Fruit fly (Drosophila melanogaster) whole organism, embryonic: ENCODE measurements around the gene CG32845.

Experiments used
- CG10462 ChIP-seq: fragments of 200-800 bp; sonication (Bioruptor generic); optimal IDR thresholded peaks from 2 replicates; lab custom pipeline; 2016; ENCODE audit warnings: missing biosample characterization, missing genetic modification characterization
- CG12391 ChIP-seq: fragments of 200-800 bp; sonication (Bioruptor generic); optimal IDR thresholded peaks from 3 replicates; lab custom pipeline; 2018; ENCODE audit warnings: missing biosample characterization, mild to moderate bottlenecking, missing genetic modification characterization, moderate library complexity
- CG2875 ChIP-seq: fragments of 200-800 bp; sonication (Bioruptor generic); optimal IDR thresholded peaks from 2 replicates; lab custom pipeline; 2017; ENCODE audit warnings: missing biosample characterization, mild to moderate bottlenecking, missing genetic modification characterization, missing genetic modification reagents
- CG5953 ChIP-seq: fragments of 200-800 bp; sonication (Bioruptor generic); IDR thresholded peaks from 2 replicates; pipeline ENCODE4 v1.3.6; 2022; ENCODE audit warnings: missing biosample characterization, missing genetic modification characterization
- CG6813 ChIP-seq: fragments of 200-800 bp; sonication (Bioruptor generic); optimal IDR thresholded peaks from 2 replicates; lab custom pipeline; 2017; ENCODE audit warnings: missing biosample characterization, missing genetic modification characterization, mild to moderate bottlenecking, moderate library complexity, missing genetic modification reagents
- MESR4 ChIP-seq: fragments of 200-800 bp; sonication (Bioruptor generic); optimal IDR thresholded peaks from 2 replicates; lab custom pipeline; 2018; ENCODE audit warnings: missing biosample characterization, mild to moderate bottlenecking, missing genetic modification characterization, moderate library complexity
- Xbp1 ChIP-seq: fragments of 200-800 bp; sonication (Bioruptor generic); optimal IDR thresholded peaks from 3 replicates; lab custom pipeline; 2016; ENCODE audit warnings: missing biosample characterization, mild to moderate bottlenecking, missing genetic modification characterization
- gt ChIP-seq: fragments of 200-800 bp; sonication (Bioruptor generic); IDR thresholded peaks from 2 replicates; pipeline ENCODE4 v1.3.6; 2022; ENCODE audit warnings: missing biosample characterization, missing genetic modification characterization
- peb ChIP-seq: fragments of 200-800 bp; sonication (Bioruptor generic); IDR thresholded peaks from 2 replicates; pipeline ENCODE4 v1.3.6; 2022; ENCODE audit warnings: missing biosample characterization, missing genetic modification characterization
- shn ChIP-seq: fragments of 200-800 bp; sonication (Bioruptor generic); optimal IDR thresholded peaks from 3 replicates; lab custom pipeline; 2016; ENCODE audit warnings: missing biosample characterization, missing genetic modification characterization
- ssp ChIP-seq: fragments of 200-800 bp; sonication (Bioruptor generic); IDR thresholded peaks from 2 replicates; pipeline ENCODE4 v1.3.6; 2022; ENCODE audit warnings: missing biosample characterization, missing genetic modification characterization
- usp ChIP-seq: fragments of >200 bp; optimal IDR thresholded peaks from 2 replicates; lab custom pipeline; 2017; ENCODE audit warnings: missing biosample characterization, missing genetic modification characterization

DNA sequence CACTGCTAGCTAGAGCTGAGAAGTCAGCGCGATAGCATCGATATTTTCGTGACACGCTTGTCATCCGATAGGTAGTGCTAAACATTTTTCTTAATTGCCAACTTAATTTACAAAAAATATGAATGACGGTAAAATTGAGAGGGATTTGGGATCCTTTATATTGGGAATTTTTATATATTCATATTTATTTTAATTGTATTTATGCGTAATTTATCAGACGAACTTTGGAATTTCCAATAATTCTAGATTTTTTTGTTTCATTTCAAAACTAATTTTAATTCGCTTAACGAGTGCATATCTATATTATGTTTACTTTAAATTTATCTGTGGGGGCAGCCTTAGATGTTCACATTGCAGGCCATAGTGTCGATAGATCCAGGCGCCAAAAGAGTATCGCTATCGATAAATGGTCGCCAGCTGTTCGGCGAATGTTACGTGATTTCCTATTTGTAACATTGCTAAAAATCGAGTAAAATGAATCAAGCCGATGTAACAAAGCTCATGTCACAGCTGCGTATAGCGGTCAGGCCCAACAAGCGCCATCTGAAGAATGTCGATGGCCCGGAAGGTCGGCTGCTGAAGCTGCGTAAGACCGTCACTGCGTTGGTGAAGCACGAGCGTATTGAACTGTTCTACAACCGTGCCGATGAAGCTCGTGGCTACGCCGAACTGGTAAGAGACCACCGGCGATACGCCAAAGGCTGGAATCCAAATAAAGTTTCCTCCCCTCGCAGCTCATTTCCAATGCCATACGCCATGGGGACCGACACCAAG is 8.6 kb downstream of the CG32845 start, which contains the start of the genes Tudor-SN and mRpL17:
- TF ChIP-seq usp (GFP tag; lab: Kevin White, UChicago) (no peak), CG10462 (GFP tag; lab: Kevin White, UChicago) (peak; percentile 38), gt (no peak), peb (GFP tag; lab: Robert Waterston, UW) (no peak), Xbp1 (GFP tag; lab: Kevin White, UChicago) (peak; percentile 61), CG2875 (GFP tag; lab: Kevin White, UChicago) (no peak), CG5953 (GFP tag; lab: Robert Waterston, UW) (no peak), CG6813 (no peak), MESR4 (GFP tag; lab: Kevin White, UChicago) (peak; percentile 77), CG12391 (tag; lab: Kevin White, UChicago) (peak; percentile 79), shn (GFP tag; lab: Kevin White, UChicago) (no peak), ssp (GFP tag; lab: Robert Waterston, UW) (no peak; the same call in 1 of the 2 replicates)
